Fruit fly (Drosophila melanogaster): ENCODE data around the gene gd.
A peak's percentile ranks its signal among the peaks of the same experiment; 100 is the strongest.

Gene gd

dm6 chrX:12014800-12015389 lies 27.3 kb upstream of the gd start (continued):
- TF ChIP-seq cato (GFP tag; optimal IDR thresholded peaks at IDR 0.05; ENCODE audit: borderline replicate concordance) = no peak
- TF ChIP-seq E2f1 (GFP tag; IDR thresholded peaks at IDR 0.05) = peak; percentile 26; the same call in 1 of the 2 replicates
- TF ChIP-seq Max (GFP tag; optimal IDR thresholded peaks at IDR 0.05) = no peak
- no peak for TF ChIP-seq CG2129 (GFP tag; IDR thresholded peaks at IDR 0.05; ENCODE audit: partially characterized antibody)
- TF ChIP-seq stwl (tag; optimal IDR thresholded peaks at IDR 0.05) = no peak
- 0 out of 2 replicates have a peak, but pooled peaks have one; percentile 36 for TF ChIP-seq Awh (GFP tag; IDR thresholded peaks at IDR 0.05)
- no peak for TF ChIP-seq fd102C (GFP tag; optimal IDR thresholded peaks at IDR 0.05)
- TF ChIP-seq schlank (tag; optimal IDR thresholded peaks at IDR 0.05) = no peak
- TF ChIP-seq Dref (GFP tag; IDR thresholded peaks at IDR 0.05) = no peak
- no peak for TF ChIP-seq gsb-n (tag; optimal IDR thresholded peaks at IDR 0.05)
- TF ChIP-seq nau (GFP tag; optimal IDR thresholded peaks at IDR 0.05) = no peak
- TF ChIP-seq ken (GFP tag; IDR thresholded peaks at IDR 0.05) = peak; percentile 57; the same call in 1 of the 3 replicates
- no peak for TF ChIP-seq pzg (GFP tag; optimal IDR thresholded peaks at IDR 0.05)
- peak; percentile 4 for TF ChIP-seq CG13775 (GFP tag; optimal IDR thresholded peaks at IDR 0.05)
- peak; percentile 3 for TF ChIP-seq Sox100B (GFP tag; optimal IDR thresholded peaks at IDR 0.05)
- no peak for TF ChIP-seq lov (optimal IDR thresholded peaks at IDR 0.05)
- no peak for TF ChIP-seq lov (GFP tag; IDR thresholded peaks at IDR 0.05)
- peak; percentile 10 for TF ChIP-seq CG4707 (GFP tag; optimal IDR thresholded peaks at IDR 0.05)
- peak; percentile 59; the same call in 2 of the 3 replicates for TF ChIP-seq CG17361 (GFP tag; IDR thresholded peaks at IDR 0.05)
- TF ChIP-seq BtbVII (GFP tag; optimal IDR thresholded peaks at IDR 0.05) = no peak
- no peak for TF ChIP-seq YL-1 (GFP tag; optimal IDR thresholded peaks at IDR 0.05)
- TF ChIP-seq Drgx (GFP tag; IDR thresholded peaks at IDR 0.05) = no peak; the same call in none of the 2 replicates
- TF ChIP-seq kah (GFP tag; optimal IDR thresholded peaks at IDR 0.05) = no peak
- TF ChIP-seq C15 (GFP tag; IDR thresholded peaks at IDR 0.05) = no peak
- TF ChIP-seq CG4730 (GFP tag; IDR thresholded peaks at IDR 0.05) = no peak
- TF ChIP-seq NFAT (GFP tag; IDR thresholded peaks at IDR 0.05) = no peak
- TF ChIP-seq NK7.1 (GFP tag; optimal IDR thresholded peaks at IDR 0.05) = no peak
- TF ChIP-seq Med (GFP tag) = peak; percentile 82
- TF ChIP-seq CG1529 (GFP tag; optimal IDR thresholded peaks at IDR 0.05) = no peak
- no peak for TF ChIP-seq CG43689 (GFP tag; IDR thresholded peaks at IDR 0.05)
- peak; percentile 25 for TF ChIP-seq slbo (GFP tag; IDR thresholded peaks at IDR 0.05)
- TF ChIP-seq tio (GFP tag; optimal IDR thresholded peaks at IDR 0.05) = no peak
- TF ChIP-seq row (GFP tag; IDR thresholded peaks at IDR 0.05) = peak; percentile 69
- TF ChIP-seq Meics (GFP tag; optimal IDR thresholded peaks at IDR 0.05) = peak; percentile 19
- no peak for TF ChIP-seq CG10274 (GFP tag; optimal IDR thresholded peaks at IDR 0.05)
- no peak for TF ChIP-seq CG31365 (tag; optimal IDR thresholded peaks at IDR 0.05)
- TF ChIP-seq Mad (GFP tag; optimal IDR thresholded peaks at IDR 0.05) = peak; percentile 14
- TF ChIP-seq CG11456 (GFP tag; IDR thresholded peaks at IDR 0.05) = 0 out of 3 replicates have a peak, but pooled peaks have one; percentile 8
- no peak for TF ChIP-seq amos (GFP tag; IDR thresholded peaks at IDR 0.05; ENCODE audit: partially characterized antibody)
- TF ChIP-seq sisA (GFP tag; IDR thresholded peaks at IDR 0.05) = peak; percentile 34; the same call in 1 of the 2 replicates
- no peak for TF ChIP-seq Adf1 (GFP tag; IDR thresholded peaks at IDR 0.05)
- peak in 1 of 2 experiments; percentile 32 for TF ChIP-seq chif (GFP tag; optimal IDR thresholded peaks at IDR 0.05)
- TF ChIP-seq gcm (GFP tag; optimal IDR thresholded peaks at IDR 0.05) = no peak
- no peak for TF ChIP-seq CG18011 (GFP tag; optimal IDR thresholded peaks at IDR 0.05)
- no peak for TF ChIP-seq CG2678 (tag; optimal IDR thresholded peaks at IDR 0.05)
- no peak for TF ChIP-seq CG9932 (GFP tag; IDR thresholded peaks at IDR 0.05)
- TF ChIP-seq Lpt (GFP tag; optimal IDR thresholded peaks at IDR 0.05) = no peak
- no peak for TF ChIP-seq CG30431 (GFP tag; optimal IDR thresholded peaks at IDR 0.05)
- no peak for TF ChIP-seq lola (GFP tag; optimal IDR thresholded peaks at IDR 0.05)
- no peak for TF ChIP-seq cwo (GFP tag; optimal IDR thresholded peaks at IDR 0.05)
